Fruit fly (Drosophila melanogaster) whole organism, embryonic: Measurements from ENCODE around the gene CG4757.

Experiments used
- Adf1 ChIP-seq: fragments of 200-800 bp; sonication (Bioruptor generic); IDR thresholded peaks from 2 replicates; pipeline ENCODE4 v1.3.6; 2022; ENCODE audit warnings: missing biosample characterization, missing genetic modification characterization
- Asciz ChIP-seq: fragments of 200-800 bp; sonication (Bioruptor generic); optimal IDR thresholded peaks from 2 replicates; lab custom pipeline; 2017; ENCODE audit warnings: missing biosample characterization, mild to moderate bottlenecking, missing genetic modification characterization, missing genetic modification reagents
- Blimp-1 ChIP-seq: fragments of 200-800 bp; sonication (Bioruptor generic); optimal IDR thresholded peaks from 3 replicates; lab custom pipeline; 2018; ENCODE audit warnings: missing biosample characterization, missing genetic modification characterization, mild to moderate bottlenecking, moderate library complexity, missing genetic modification reagents
- CG12219 ChIP-seq: fragments of 200-800 bp; sonication (Bioruptor generic); optimal IDR thresholded peaks from 3 replicates; lab custom pipeline; 2018; ENCODE audit warnings: missing biosample characterization, mild to moderate bottlenecking, missing genetic modification characterization
- CG1233 ChIP-seq: fragments of 200-800 bp; sonication (Bioruptor generic); optimal IDR thresholded peaks from 4 replicates; lab custom pipeline; 2018; ENCODE audit warnings: missing biosample characterization, mild to moderate bottlenecking, missing genetic modification characterization
- CG15601 ChIP-seq: fragments of 200-800 bp; sonication (Bioruptor generic); optimal IDR thresholded peaks from 3 replicates; lab custom pipeline; 2019; ENCODE audit warnings: missing biosample characterization, mild to moderate bottlenecking, missing genetic modification characterization, moderate library complexity
- CG15696 ChIP-seq: fragments of 200-800 bp; sonication (Bioruptor generic); optimal IDR thresholded peaks from 2 replicates; lab custom pipeline; 2019; ENCODE audit warnings: missing biosample characterization, mild to moderate bottlenecking, missing genetic modification characterization, moderate library complexity
- CG17328 ChIP-seq: fragments of 200-800 bp; sonication (Bioruptor generic); IDR thresholded peaks from 2 replicates; pipeline ENCODE4 v1.3.6; 2022; ENCODE audit warnings: missing biosample characterization, missing genetic modification characterization
- CG17568 ChIP-seq: fragments of 200-800 bp; sonication (Bioruptor generic); optimal IDR thresholded peaks from 2 replicates; lab custom pipeline; 2018; ENCODE audit warnings: missing biosample characterization, mild to moderate bottlenecking, missing genetic modification characterization, moderate library complexity
- CG2678 ChIP-seq: fragments of 200-800 bp; sonication (Bioruptor generic); optimal IDR thresholded peaks from 3 replicates; lab custom pipeline; 2019; ENCODE audit warnings: missing biosample characterization, mild to moderate bottlenecking, missing genetic modification characterization, moderate library complexity
- CG2875 ChIP-seq: fragments of 200-800 bp; sonication (Bioruptor generic); optimal IDR thresholded peaks from 2 replicates; lab custom pipeline; 2017; ENCODE audit warnings: missing biosample characterization, mild to moderate bottlenecking, missing genetic modification characterization, missing genetic modification reagents
- CG4707 ChIP-seq: fragments of 200-800 bp; sonication (Bioruptor generic); optimal IDR thresholded peaks from 2 replicates; lab custom pipeline; 2018; ENCODE audit warnings: missing biosample characterization, mild to moderate bottlenecking, missing genetic modification characterization, moderate library complexity
- CG7928 ChIP-seq: fragments of 200-800 bp; sonication (Bioruptor generic); optimal IDR thresholded peaks from 2 replicates; lab custom pipeline; 2017; ENCODE audit warnings: missing biosample characterization, mild to moderate bottlenecking, missing genetic modification characterization
- CG8089 ChIP-seq: fragments of 200-800 bp; sonication (Bioruptor generic); optimal IDR thresholded peaks from 3 replicates; lab custom pipeline; 2016; ENCODE audit warnings: missing biosample characterization, missing genetic modification characterization
- CG9727 ChIP-seq: fragments of 200-800 bp; sonication (Bioruptor generic); optimal IDR thresholded peaks from 3 replicates; lab custom pipeline; 2017; ENCODE audit warnings: missing biosample characterization, mild to moderate bottlenecking, missing genetic modification characterization
- D ChIP-seq, 2 experiments: fragments of 200-800 bp in 1 of 2; fragments of >200 bp in 1 of 2; sonication (Bioruptor generic) in 1 of 2; optimal IDR thresholded peaks; 2 replicates in 1 of 2; 3 replicates in 1 of 2; lab custom pipeline; 2017; ENCODE audit warnings: mild to moderate bottlenecking in 1 of 2, missing biosample characterization in 1 of 2, missing genetic modification characterization in 1 of 2, missing genetic modification reagents in 1 of 2
- Dbx ChIP-seq: fragments of 200-800 bp; sonication (Bioruptor generic); IDR thresholded peaks from 3 replicates; pipeline ENCODE4 v1.3.6; 2022; ENCODE audit warnings: missing biosample characterization, missing genetic modification characterization
- Fer1 ChIP-seq: fragments of 200-800 bp; sonication (Bioruptor generic); optimal IDR thresholded peaks from 2 replicates; lab custom pipeline; 2017; ENCODE audit warnings: missing biosample characterization, mild to moderate bottlenecking, missing genetic modification characterization
- MTF-1 ChIP-seq: fragments of 200-800 bp; sonication (Bioruptor generic); optimal IDR thresholded peaks from 2 replicates; lab custom pipeline; 2018; ENCODE audit warnings: missing biosample characterization, mild to moderate bottlenecking, missing genetic modification characterization, borderline replicate concordance
- Max ChIP-seq: fragments of 200-800 bp; sonication (Bioruptor generic); optimal IDR thresholded peaks from 2 replicates; lab custom pipeline; 2016; ENCODE audit warnings: missing biosample characterization, mild to moderate bottlenecking, missing genetic modification characterization
- Pdp1 ChIP-seq, 2 experiments: fragments of 200-800 bp; sonication (Bioruptor generic); optimal IDR thresholded peaks; 3 replicates each; lab custom pipeline; 2016; ENCODE audit warnings: missing biosample characterization in 2 of 2, missing genetic modification characterization in 2 of 2, mild to moderate bottlenecking in 1 of 2, moderate library complexity in 1 of 2
- Ravus ChIP-seq: fragments of 200-800 bp; sonication (Bioruptor generic); IDR thresholded peaks from 2 replicates; pipeline ENCODE4 v1.3.6; 2022; ENCODE audit warnings: missing biosample characterization, missing genetic modification characterization
- Spps ChIP-seq: fragments of 200-800 bp; sonication (Bioruptor generic); optimal IDR thresholded peaks from 2 replicates; lab custom pipeline; 2018; ENCODE audit warnings: missing biosample characterization, mild to moderate bottlenecking, missing genetic modification characterization
- Xrp1 ChIP-seq: fragments of 200-800 bp; sonication (Bioruptor generic); IDR thresholded peaks from 2 replicates; pipeline ENCODE4 v1.3.6; 2022; ENCODE audit warnings: missing biosample characterization, missing genetic modification characterization
- al ChIP-seq: fragments of 200-800 bp; sonication (Bioruptor generic); IDR thresholded peaks from 2 replicates; pipeline ENCODE4 v1.3.6; 2022; ENCODE audit warnings: missing biosample characterization, missing genetic modification characterization
- ash1 ChIP-seq: fragments of 200-800 bp; sonication (Bioruptor generic); optimal IDR thresholded peaks from 2 replicates; lab custom pipeline; 2018; ENCODE audit warnings: missing biosample characterization, mild to moderate bottlenecking, missing genetic modification characterization
- chinmo ChIP-seq: fragments of 200-800 bp; sonication (Bioruptor generic); IDR thresholded peaks from 4 replicates; pipeline ENCODE4 v1.3.6; 2022; ENCODE audit warnings: missing biosample characterization, missing genetic modification characterization; ENCODE audit not compliant: partially characterized antibody
- dan ChIP-seq: fragments of 200-800 bp; sonication (Bioruptor generic); IDR thresholded peaks from 2 replicates; pipeline ENCODE4 v1.3.6; 2022; ENCODE audit warnings: missing biosample characterization, missing genetic modification characterization
- en ChIP-seq: fragments of 200-800 bp; sonication (Bioruptor generic); optimal IDR thresholded peaks from 2 replicates; lab custom pipeline; 2016; ENCODE audit warnings: missing biosample characterization, missing genetic modification characterization
- fd64A ChIP-seq: fragments of 200-800 bp; sonication (Bioruptor generic); optimal IDR thresholded peaks from 3 replicates; lab custom pipeline; 2018; ENCODE audit warnings: missing biosample characterization, mild to moderate bottlenecking, missing genetic modification characterization
- gcm ChIP-seq: fragments of 200-800 bp; sonication (Bioruptor generic); optimal IDR thresholded peaks from 2 replicates; lab custom pipeline; 2019; ENCODE audit warnings: missing biosample characterization, mild to moderate bottlenecking, missing genetic modification characterization, moderate library complexity
- nerfin-1 ChIP-seq: fragments of 200-800 bp; sonication (Bioruptor generic); optimal IDR thresholded peaks from 3 replicates; lab custom pipeline; 2019; ENCODE audit warnings: missing biosample characterization, mild to moderate bottlenecking, missing genetic modification characterization, moderate library complexity
- pfk ChIP-seq: fragments of 200-800 bp; sonication (Bioruptor generic); optimal IDR thresholded peaks from 2 replicates; lab custom pipeline; 2018; ENCODE audit warnings: missing biosample characterization, mild to moderate bottlenecking, missing genetic modification characterization, moderate library complexity
- phol ChIP-seq: fragments of 200-800 bp; sonication (Bioruptor generic); optimal IDR thresholded peaks from 3 replicates; lab custom pipeline; 2018; ENCODE audit warnings: missing biosample characterization, mild to moderate bottlenecking, missing genetic modification characterization, moderate library complexity
- pros ChIP-seq: fragments of 200-800 bp; sonication (Bioruptor generic); optimal IDR thresholded peaks from 3 replicates; lab custom pipeline; 2019; ENCODE audit warnings: missing biosample characterization, mild to moderate bottlenecking, missing genetic modification characterization, moderate library complexity
- scrt ChIP-seq: fragments of 200-800 bp; sonication (Bioruptor generic); optimal IDR thresholded peaks from 2 replicates; lab custom pipeline; 2018; ENCODE audit warnings: missing biosample characterization, mild to moderate bottlenecking, missing genetic modification characterization, moderate library complexity
- sd ChIP-seq: fragments of 200-800 bp; sonication (Bioruptor generic); optimal IDR thresholded peaks from 3 replicates; lab custom pipeline; 2018; ENCODE audit warnings: missing biosample characterization, mild to moderate bottlenecking, missing genetic modification characterization, moderate library complexity
- shn ChIP-seq: fragments of 200-800 bp; sonication (Bioruptor generic); optimal IDR thresholded peaks from 3 replicates; lab custom pipeline; 2016; ENCODE audit warnings: missing biosample characterization, missing genetic modification characterization
- sug ChIP-seq: fragments of 200-800 bp; optimal IDR thresholded peaks from 2 replicates; lab custom pipeline; 2019; ENCODE audit warnings: missing biosample characterization, mild to moderate bottlenecking, missing genetic modification characterization, moderate library complexity
- z ChIP-seq: fragments of 200-800 bp; sonication (Bioruptor generic); IDR thresholded peaks from 3 replicates; pipeline ENCODE4 v1.3.6; 2022; ENCODE audit warnings: missing biosample characterization, missing genetic modification characterization
- zf30C ChIP-seq: fragments of 200-800 bp; sonication (Bioruptor generic); optimal IDR thresholded peaks from 3 replicates; lab custom pipeline; 2018; ENCODE audit warnings: missing biosample characterization, mild to moderate bottlenecking, missing genetic modification characterization

Gene CG4757

DNA sequence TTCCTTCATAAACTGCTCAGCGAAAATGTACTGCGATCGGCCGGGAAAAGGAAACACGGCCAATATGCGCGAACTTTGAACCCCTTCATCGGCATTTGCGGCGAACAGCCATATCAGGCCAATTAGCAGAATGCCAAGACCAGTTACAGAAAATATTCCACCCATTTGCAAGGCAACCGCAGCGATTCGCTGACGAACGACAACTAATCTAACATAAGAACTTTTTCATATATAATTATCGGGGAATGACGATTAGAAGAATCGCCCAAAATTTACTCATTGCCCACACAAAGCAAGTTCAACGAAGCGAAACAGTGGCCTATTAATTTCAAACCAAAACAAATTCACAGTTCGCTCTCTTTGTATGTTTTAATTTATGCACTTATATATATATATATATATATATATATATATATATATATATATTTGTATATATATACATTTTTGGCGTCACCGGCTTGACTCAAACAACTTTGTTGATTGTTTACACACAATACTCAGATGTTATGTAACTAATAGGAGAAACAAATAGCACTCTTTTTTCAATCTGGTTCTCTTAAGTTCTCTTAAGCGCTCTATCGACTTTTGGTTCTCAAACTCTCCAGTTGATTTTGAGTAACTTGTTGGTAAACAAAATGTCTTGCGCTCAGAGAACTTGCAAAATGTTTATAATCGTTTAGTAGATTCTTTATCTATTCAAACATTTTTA lies 11.6 kb downstream of the CG4757 start, which contains the start of gene Ugt35A1 (continued):
- TF ChIP-seq chinmo (GFP tag; lab: Robert Waterston, UW) (0 out of 4 replicates have a peak, but pooled peaks have one; percentile 76), CG17568 (GFP tag; lab: Kevin White, UChicago) (no peak), CG15696 (tag; lab: Kevin White, UChicago) (no peak), MTF-1 (GFP tag; lab: Kevin White, UChicago) (no peak), dan (GFP tag; lab: Robert Waterston, UW) (no peak), sd (tag; lab: Kevin White, UChicago) (peak; percentile 66), pfk (no peak), CG2875 (no peak), al (GFP tag; lab: Robert Waterston, UW) (0 out of 2 replicates have a peak, but pooled peaks have one; percentile 15), gcm (GFP tag; lab: Kevin White, UChicago) (no peak), CG2678 (tag; lab: Kevin White, UChicago) (no peak), zf30C (no peak), sug (tag; lab: Kevin White, UChicago) (peak; percentile 28), en (GFP tag; lab: Kevin White, UChicago) (no peak), CG1233 (no peak), Ravus (GFP tag; lab: Robert Waterston, UW) (no peak), CG8089 (no peak), CG17328 (GFP tag; lab: Robert Waterston, UW) (no peak), Asciz (GFP tag; lab: Kevin White, UChicago) (no peak), shn (GFP tag; lab: Kevin White, UChicago) (no peak), CG4707 (GFP tag; lab: Kevin White, UChicago) (no peak), Adf1 (no peak), CG9727 (no peak), D (optimal IDR thresholded peaks at IDR 0.05; lab: Kevin White, UChicago) (no peak), D (GFP tag; optimal IDR thresholded peaks at IDR 0.05; lab: Kevin White, UChicago) (no peak), z (peak; percentile 61; the same call in 2 of the 3 replicates), ash1 (GFP tag; lab: Kevin White, UChicago) (no peak), Max (GFP tag; lab: Kevin White, UChicago) (no peak), nerfin-1 (tag; lab: Kevin White, UChicago) (no peak), CG15601 (no peak), Fer1 (GFP tag; lab: Kevin White, UChicago) (no peak), phol (tag; lab: Kevin White, UChicago) (no peak), Spps (no peak), CG12219 (GFP tag; lab: Kevin White, UChicago) (no peak), fd64A (GFP tag; lab: Kevin White, UChicago) (no peak), Dbx (GFP tag; lab: Robert Waterston, UW) (no peak), CG7928 (GFP tag; lab: Kevin White, UChicago) (no peak), scrt (GFP tag; lab: Kevin White, UChicago) (no peak), Xrp1 (GFP tag; lab: Robert Waterston, UW) (no peak), Blimp-1 (GFP tag; lab: Kevin White, UChicago) (no peak), Pdp1 (GFP tag; optimal IDR thresholded peaks at IDR 0.05; lab: Kevin White, UChicago) (peak in 1 of 2 experiments; percentile 92), pros (GFP tag; lab: Kevin White, UChicago) (no peak)
